Worm (Caenorhabditis elegans): Measurements from ENCODE around the gene nrde-1.

DNA sequence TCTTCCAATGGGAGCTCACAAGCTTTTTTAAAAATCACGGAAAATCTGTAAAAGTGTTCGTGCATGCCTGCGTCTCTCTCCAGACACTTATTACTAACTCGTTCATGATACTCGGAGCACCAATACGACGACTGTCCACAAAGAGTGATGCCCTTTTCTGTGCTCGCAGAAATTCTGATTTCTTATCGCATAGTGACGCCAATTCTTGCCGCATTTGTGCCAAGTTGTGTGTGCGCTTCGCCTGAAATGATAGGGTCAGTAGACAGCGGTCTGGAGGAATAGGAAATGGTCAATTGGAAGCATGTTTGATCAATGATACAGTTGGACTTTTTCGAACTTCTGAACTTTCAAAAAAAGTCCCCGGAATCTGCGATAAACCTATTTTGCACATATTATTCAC, 50.8 kb downstream of the nrde-1 start:
- TF ChIP-seq lin-13 (tag; optimal IDR thresholded peaks at IDR 0.05) (no peak), nhr-28 (tag; optimal IDR thresholded peaks at IDR 0.05) (no peak), ceh-39 (tag; optimal IDR thresholded peaks at IDR 0.05) (no peak), elt-3 (tag; optimal IDR thresholded peaks at IDR 0.05) (no peak), pha-4 (tag; optimal IDR thresholded peaks at IDR 0.05) (no peak), nhr-2 (tag; optimal IDR thresholded peaks at IDR 0.05) (no peak), nhr-12 (tag; optimal IDR thresholded peaks at IDR 0.05) (no peak), unc-62 (GFP tag; optimal IDR thresholded peaks at IDR 0.05) (no peak)

Measured in whole organism, mixed stage, embryonic.